Worm (Caenorhabditis elegans): Measurements from ENCODE around the gene C35B1.2.

DNA sequence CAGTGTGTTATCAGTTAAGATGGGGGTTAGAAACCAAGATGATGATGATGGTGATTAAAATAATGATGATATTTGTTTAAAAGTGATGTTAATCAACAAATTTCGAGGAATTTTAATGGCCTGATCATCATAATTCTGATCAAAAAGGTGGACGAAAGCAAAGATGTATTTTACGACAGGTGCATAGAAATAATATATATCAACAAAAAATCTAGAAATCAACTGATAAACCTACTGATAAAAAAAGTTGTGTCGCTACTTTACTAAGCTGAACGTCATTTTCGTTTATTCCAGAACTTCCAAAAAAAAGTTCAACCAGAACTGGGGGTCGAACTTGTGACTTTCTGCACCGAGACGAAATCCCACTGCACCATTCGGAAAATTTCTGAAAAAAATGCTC, 37.1 kb downstream of the C35B1.2 start, which contains the start of gene mul-1:
- TF ChIP-seq elt-3 (tag; optimal IDR thresholded peaks at IDR 0.05), result no peak
- no peak for TF ChIP-seq lin-13 (tag; optimal IDR thresholded peaks at IDR 0.05)
- no peak for TF ChIP-seq pha-4 (tag; optimal IDR thresholded peaks at IDR 0.05)
- TF ChIP-seq nhr-12 (tag; optimal IDR thresholded peaks at IDR 0.05), result no peak
- no peak for TF ChIP-seq sptf-1 (tag; optimal IDR thresholded peaks at IDR 0.05)
- no peak for TF ChIP-seq mep-1 (tag; optimal IDR thresholded peaks at IDR 0.05)
- no peak for TF ChIP-seq ztf-11 (tag; optimal IDR thresholded peaks at IDR 0.05)
- TF ChIP-seq nhr-28 (tag; optimal IDR thresholded peaks at IDR 0.05), result no peak
- no peak for TF ChIP-seq blmp-1 (tag; optimal IDR thresholded peaks at IDR 0.05)
- no peak for TF ChIP-seq ces-1 (GFP tag; optimal IDR thresholded peaks at IDR 0.05)
- TF ChIP-seq zip-8 (tag; optimal IDR thresholded peaks at IDR 0.05), result no peak
- no peak for TF ChIP-seq unc-39 (tag; optimal IDR thresholded peaks at IDR 0.05)
